Fruit fly (Drosophila melanogaster): ENCODE data around the gene dnt.

Gene dnt

dm6 chr2L:19325420-19325819 is 37.6 kb downstream of the dnt start (continued):
- TF ChIP-seq CG17328 (GFP tag; IDR thresholded peaks at IDR 0.05) (0 out of 2 replicates have a peak, but pooled peaks have one; percentile 26), CG2712 (tag; optimal IDR thresholded peaks at IDR 0.05) (peak; percentile 25), sr (GFP tag; IDR thresholded peaks at IDR 0.05) (no peak), CG14860 (GFP tag; IDR thresholded peaks at IDR 0.05; ENCODE audit: partially characterized antibody) (no peak), CG1832 (GFP tag; optimal IDR thresholded peaks at IDR 0.05) (no peak), cato (GFP tag; optimal IDR thresholded peaks at IDR 0.05; ENCODE audit: borderline replicate concordance) (no peak), Ptx1 (GFP tag; IDR thresholded peaks at IDR 0.05) (peak; percentile 38; the same call in 1 of the 2 replicates), D19A (tag; optimal IDR thresholded peaks at IDR 0.05) (no peak), CG1792 (GFP tag; optimal IDR thresholded peaks at IDR 0.05) (no peak), CG2678 (tag; optimal IDR thresholded peaks at IDR 0.05) (peak; percentile 12), vfl (GFP tag; optimal IDR thresholded peaks at IDR 0.05) (no peak), da (GFP tag; optimal IDR thresholded peaks at IDR 0.05) (no peak), lmd (GFP tag; IDR thresholded peaks at IDR 0.05) (peak; percentile 16; the same call in 1 of the 2 replicates), Med (GFP tag) (peak; percentile 70)

- TF ChIP-seq twi (tag; optimal IDR thresholded peaks at IDR 0.05) (peak; percentile 15), cg (GFP tag; optimal IDR thresholded peaks at IDR 0.05) (peak; percentile 35), ac (GFP tag; optimal IDR thresholded peaks at IDR 0.05) (no peak), cad (GFP tag; optimal IDR thresholded peaks at IDR 0.05) (peak; percentile 63), pros (GFP tag; optimal IDR thresholded peaks at IDR 0.05) (peak; percentile 18), Ets65A (GFP tag) (no peak), CG30020 (tag; optimal IDR thresholded peaks at IDR 0.05) (no peak), Abd-B (GFP tag; optimal IDR thresholded peaks at IDR 0.05) (no peak), grau (tag; optimal IDR thresholded peaks at IDR 0.05) (no peak), tgo (GFP tag; IDR thresholded peaks at IDR 0.05) (no peak), CG15479 (GFP tag; optimal IDR thresholded peaks at IDR 0.05) (peak; percentile 80), CG2199 (GFP tag; IDR thresholded peaks at IDR 0.05) (peak; percentile 73; the same call in 1 of the 3 replicates), CG18262 (tag; optimal IDR thresholded peaks at IDR 0.05) (no peak), ase (GFP tag; IDR thresholded peaks at IDR 0.05) (no peak), bbx (GFP tag; IDR thresholded peaks at IDR 0.05; ENCODE audit: partially characterized antibody) (no peak), Stat92E (GFP tag; optimal IDR thresholded peaks at IDR 0.05) (peak in 1 of 3 experiments; percentile 57), NfI (GFP tag; optimal IDR thresholded peaks at IDR 0.05) (no peak), vvl (GFP tag; IDR thresholded peaks at IDR 0.05) (peak; percentile 38; the same call in 1 of the 2 replicates), lab (GFP tag; optimal IDR thresholded peaks at IDR 0.05) (no peak), CG12659 (GFP tag; optimal IDR thresholded peaks at IDR 0.05) (no peak), ERR (GFP tag; optimal IDR thresholded peaks at IDR 0.05) (no peak), bowl (GFP tag; IDR thresholded peaks at IDR 0.05) (no peak), sqz (GFP tag; optimal IDR thresholded peaks at IDR 0.05) (peak; percentile 3), gcm2 (GFP tag; optimal IDR thresholded peaks at IDR 0.05) (no peak), Asciz (GFP tag; optimal IDR thresholded peaks at IDR 0.05) (no peak), caup (GFP tag; optimal IDR thresholded peaks at IDR 0.05; ENCODE audit: severe bottlenecking) (no peak), CG3163 (GFP tag; optimal IDR thresholded peaks at IDR 0.05) (no peak), TFAM (GFP tag; optimal IDR thresholded peaks at IDR 0.05) (no peak), ind (GFP tag; optimal IDR thresholded peaks at IDR 0.05) (no peak), CG12942 (GFP tag; optimal IDR thresholded peaks at IDR 0.05) (no peak), trh (GFP tag; optimal IDR thresholded peaks at IDR 0.05) (no peak), zen (tag; optimal IDR thresholded peaks at IDR 0.05) (peak; percentile 7), CG34422 (GFP tag; IDR thresholded peaks at IDR 0.05) (no peak), eyg (GFP tag; optimal IDR thresholded peaks at IDR 0.05) (no peak), sim (GFP tag; IDR thresholded peaks at IDR 0.05) (no peak), insv (GFP tag; optimal IDR thresholded peaks at IDR 0.05) (no peak), CG31224 (GFP tag; IDR thresholded peaks at IDR 0.05) (no peak)
These were observed 38.3 kb downstream of the dnt start for dm6 chr2L:19324737-19325136.

Data from whole organism, embryonic.